Worm (Caenorhabditis elegans): ENCODE data around the gene C54E4.5.

- no peak for TF ChIP-seq hnd-1 (tag; optimal IDR thresholded peaks at IDR 0.05)
- TF ChIP-seq ama-1 (optimal IDR thresholded peaks at IDR 0.05) = no peak
- TF ChIP-seq ceh-13 (GFP tag; optimal IDR thresholded peaks at IDR 0.05) = no peak
- TF ChIP-seq B0310.2 (tag; optimal IDR thresholded peaks at IDR 0.05) = no peak
- no peak for TF ChIP-seq tbx-11 (GFP tag; IDR thresholded peaks at IDR 0.05)
- TF ChIP-seq F13C5.2 (tag; optimal IDR thresholded peaks at IDR 0.05) = no peak
- no peak for TF ChIP-seq aly-1 (tag; optimal IDR thresholded peaks at IDR 0.05)
- no peak for TF ChIP-seq ceh-36 (tag; optimal IDR thresholded peaks at IDR 0.05)
- no peak for TF ChIP-seq flt-1 (GFP tag; IDR thresholded peaks at IDR 0.05)
Measured at ce11 chrIV:2111300-2111874, 37.7 kb downstream of the C54E4.5 start, which contains the start of gene che-6.
